Worm (Caenorhabditis elegans): ENCODE data around the gene pcp-1.

pcp-1 gene

ce11 chrIII:7724433-7724832, 34.3 kb upstream of the pcp-1 start (continued):
- TF ChIP-seq nhr-28 (tag; optimal IDR thresholded peaks at IDR 0.05): no peak
- peak; percentile 36 for TF ChIP-seq dmd-6 (GFP tag; IDR thresholded peaks at IDR 0.05)
- TF ChIP-seq mxl-3 (GFP tag; optimal IDR thresholded peaks at IDR 0.05): no peak
- no peak for TF ChIP-seq nhr-11 (tag; optimal IDR thresholded peaks at IDR 0.05)
- peak; percentile 23 for TF ChIP-seq hlh-11 (tag; optimal IDR thresholded peaks at IDR 0.05)
- TF ChIP-seq mdl-1 (tag; optimal IDR thresholded peaks at IDR 0.05): peak in 1 of 2 experiments; percentile 37
- TF ChIP-seq cey-2 (tag; optimal IDR thresholded peaks at IDR 0.05; ENCODE audit: borderline replicate concordance, insufficient read depth): no peak
- no peak for TF ChIP-seq nhr-76 (tag; optimal IDR thresholded peaks at IDR 0.05)
- TF ChIP-seq mep-1 (tag; optimal IDR thresholded peaks at IDR 0.05): peak; percentile 23
- no peak for TF ChIP-seq dmd-9 (GFP tag; IDR thresholded peaks at IDR 0.05)
- no peak for TF ChIP-seq vab-7 (GFP tag; IDR thresholded peaks at IDR 0.05)
- no peak for TF ChIP-seq attf-4 (tag; optimal IDR thresholded peaks at IDR 0.05)
- TF ChIP-seq sdz-12 (GFP tag; optimal IDR thresholded peaks at IDR 0.05): no peak
- TF ChIP-seq dmd-8 (GFP tag; IDR thresholded peaks at IDR 0.05): no peak
- TF ChIP-seq lin-15B (tag; optimal IDR thresholded peaks at IDR 0.05): no peak

ce11 chrIII:7725483-7726250, 33.0 kb upstream of the pcp-1 start:
- TF ChIP-seq rbr-2 (tag; optimal IDR thresholded peaks at IDR 0.05): peak; percentile 3
- TF ChIP-seq unc-39 (tag; optimal IDR thresholded peaks at IDR 0.05): no peak
- peak; percentile 56; the same call in 1 of the 2 replicates for TF ChIP-seq egl-43 (GFP tag; IDR thresholded peaks at IDR 0.05)
- no peak for TF ChIP-seq lin-39 (tag; optimal IDR thresholded peaks at IDR 0.05)
- TF ChIP-seq lsy-2 (tag; optimal IDR thresholded peaks at IDR 0.05): peak; percentile 27 to 43
- TF ChIP-seq zip-2 (tag; optimal IDR thresholded peaks at IDR 0.05): no peak
- TF ChIP-seq dmd-6 (GFP tag; IDR thresholded peaks at IDR 0.05): peak; percentile 22; the same call in 1 of the 2 replicates
- TF ChIP-seq madf-9 (GFP tag; conservative IDR thresholded peaks at IDR 0.05): no peak
- TF ChIP-seq mep-1 (tag; optimal IDR thresholded peaks at IDR 0.05): peak; percentile 49
- peak in 1 of 2 experiments; percentile 16 for TF ChIP-seq mdl-1 (tag; optimal IDR thresholded peaks at IDR 0.05)
- peak; percentile 17 for TF ChIP-seq hlh-11 (tag; optimal IDR thresholded peaks at IDR 0.05)
- TF ChIP-seq nhr-11 (tag; optimal IDR thresholded peaks at IDR 0.05): no peak
- TF ChIP-seq ctbp-1 (GFP tag; IDR thresholded peaks at IDR 0.05): 0 out of 2 replicates have a peak, but pooled peaks have one; percentile 34
- TF ChIP-seq F37D6.2 (tag; optimal IDR thresholded peaks at IDR 0.05): peak; percentile 13
- TF ChIP-seq hmg-1.1 (GFP tag; IDR thresholded peaks at IDR 0.05): peak; percentile 62
- peak in 1 of 2 experiments; percentile 92 for TF ChIP-seq unc-62 (GFP tag; optimal IDR thresholded peaks at IDR 0.05 in 1 of 2)
- TF ChIP-seq unc-62 (tag; optimal IDR thresholded peaks at IDR 0.05): no peak
- peak; percentile 23 for TF ChIP-seq fkh-10 (GFP tag; optimal IDR thresholded peaks at IDR 0.05)

- TF ChIP-seq spr-3 (GFP tag; optimal IDR thresholded peaks at IDR 0.05) (no peak), nhr-11 (tag; optimal IDR thresholded peaks at IDR 0.05) (peak; percentile 6)
These were observed 32.2 kb upstream of the pcp-1 start for ce11 chrIII:7726500-7726899.

ce11 chrIII:7728494-7728893, 30.2 kb upstream of the pcp-1 start:
- TF ChIP-seq zfp-3 (GFP tag; conservative IDR thresholded peaks at IDR 0.05) (peak; percentile 67; the same call in 1 of the 2 replicates), tag-97 (GFP tag; IDR thresholded peaks at IDR 0.05) (no peak), nhr-102 (tag; optimal IDR thresholded peaks at IDR 0.05) (peak; percentile 43), hlh-11 (tag; optimal IDR thresholded peaks at IDR 0.05) (peak; percentile 84), dpl-1 (GFP tag; optimal IDR thresholded peaks at IDR 0.05) (peak; percentile 54), dmd-6 (GFP tag; IDR thresholded peaks at IDR 0.05) (peak; percentile 81), daf-16 (GFP tag; optimal IDR thresholded peaks at IDR 0.05) (peak in 1 of 2 experiments; percentile 9), daf-16 (tag; optimal IDR thresholded peaks at IDR 0.05) (peak; percentile 75), mep-1 (tag; optimal IDR thresholded peaks at IDR 0.05) (peak; percentile 65), ama-1 (optimal IDR thresholded peaks at IDR 0.05) (peak; percentile 42), mdt-29 (GFP tag; IDR thresholded peaks at IDR 0.05) (peak; percentile 49; the same call in 1 of the 2 replicates), dve-1 (tag; optimal IDR thresholded peaks at IDR 0.05; ENCODE audit: insufficient read depth) (peak; percentile 90), nhr-48 (tag; optimal IDR thresholded peaks at IDR 0.05) (peak; percentile 74), lin-13 (GFP tag; optimal IDR thresholded peaks at IDR 0.05) (peak; percentile 48), lin-38 (GFP tag; IDR thresholded peaks at IDR 0.05) (peak; percentile 20; the same call in 1 of the 2 replicates), lin-15B (tag; optimal IDR thresholded peaks at IDR 0.05) (no peak), hmg-1.1 (GFP tag; IDR thresholded peaks at IDR 0.05) (peak; percentile 56), F49E8.2 (tag; optimal IDR thresholded peaks at IDR 0.05; ENCODE audit: borderline replicate concordance) (no peak), madf-9 (GFP tag; conservative IDR thresholded peaks at IDR 0.05) (0 out of 2 replicates have a peak, but pooled peaks have one; percentile 15), mdl-1 (tag; optimal IDR thresholded peaks at IDR 0.05) (peak in 1 of 2 experiments; percentile 25), pqm-1 (tag; optimal IDR thresholded peaks at IDR 0.05) (peak; percentile 84), lsy-2 (tag; optimal IDR thresholded peaks at IDR 0.05) (peak; percentile 19 to 83)

All from whole organism, L4 larva.